Fruit fly (Drosophila melanogaster): Measurements from ENCODE around the gene CG5665.

DNA sequence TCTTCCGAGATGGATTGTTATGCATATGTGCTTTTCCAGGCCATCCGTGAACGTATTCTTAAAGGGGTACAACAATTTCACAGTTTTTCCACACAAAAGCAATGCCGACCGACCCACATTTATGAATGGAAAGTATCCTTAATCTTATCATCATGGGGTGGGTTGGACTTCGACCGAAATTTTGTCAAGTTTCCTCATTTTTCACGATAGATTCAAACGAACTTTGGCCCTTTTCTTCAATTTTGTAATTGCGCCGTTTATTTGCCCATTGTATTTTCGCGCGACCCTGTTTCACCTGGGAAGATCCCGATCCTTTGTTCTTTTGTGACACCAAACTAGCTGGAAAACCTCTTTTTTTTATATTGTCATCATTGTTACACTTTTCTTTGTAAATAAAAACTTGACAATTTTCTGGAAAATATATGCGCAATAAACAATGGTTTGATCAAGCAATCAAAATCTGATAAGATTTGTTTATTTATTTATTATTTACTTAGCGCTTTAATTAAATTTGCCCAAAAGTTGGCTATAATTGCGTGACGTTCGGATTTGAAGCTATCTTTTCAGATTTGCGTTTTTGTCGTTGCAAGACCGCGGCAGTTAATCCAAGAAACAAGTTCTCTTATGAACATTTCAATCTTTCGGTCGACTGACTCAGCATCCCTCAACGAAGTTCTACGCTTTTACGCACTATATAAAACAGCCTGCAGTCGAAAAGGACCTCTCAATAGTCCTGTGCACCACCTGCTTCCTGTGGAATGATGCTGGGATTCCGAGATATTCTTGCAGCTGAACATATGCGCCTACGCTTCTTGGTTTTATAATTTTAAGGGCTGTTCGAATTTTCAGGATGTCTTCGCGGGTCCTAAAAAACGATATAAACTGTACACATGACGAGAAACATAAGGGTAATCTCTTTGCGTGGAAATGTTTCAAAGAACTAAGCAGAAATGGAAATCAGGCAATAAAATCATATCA lies 47.9 kb downstream of the CG5665 start:
- TF ChIP-seq dac (GFP tag; optimal IDR thresholded peaks at IDR 0.05) = no peak
- TF ChIP-seq CG6854 (GFP tag; optimal IDR thresholded peaks at IDR 0.05) = no peak
- no peak for TF ChIP-seq dsx (GFP tag; optimal IDR thresholded peaks at IDR 0.05; ENCODE audit: poor library complexity, severe bottlenecking)
- no peak for TF ChIP-seq CG10669 (GFP tag; optimal IDR thresholded peaks at IDR 0.05)
- no peak for TF ChIP-seq Hr39 (GFP tag; optimal IDR thresholded peaks at IDR 0.05)
- no peak for TF ChIP-seq achi (GFP tag; optimal IDR thresholded peaks at IDR 0.05)
- TF ChIP-seq Sox102F (GFP tag; optimal IDR thresholded peaks at IDR 0.05) = no peak
- TF ChIP-seq topi (GFP tag; optimal IDR thresholded peaks at IDR 0.05) = no peak
- no peak for TF ChIP-seq Eip93F (GFP tag; optimal IDR thresholded peaks at IDR 0.05)
- no peak for TF ChIP-seq vri (GFP tag; optimal IDR thresholded peaks at IDR 0.05)

All from whole organism, prepupa.